Worm (Caenorhabditis elegans): ENCODE results near the gene C28G1.2.

DNA sequence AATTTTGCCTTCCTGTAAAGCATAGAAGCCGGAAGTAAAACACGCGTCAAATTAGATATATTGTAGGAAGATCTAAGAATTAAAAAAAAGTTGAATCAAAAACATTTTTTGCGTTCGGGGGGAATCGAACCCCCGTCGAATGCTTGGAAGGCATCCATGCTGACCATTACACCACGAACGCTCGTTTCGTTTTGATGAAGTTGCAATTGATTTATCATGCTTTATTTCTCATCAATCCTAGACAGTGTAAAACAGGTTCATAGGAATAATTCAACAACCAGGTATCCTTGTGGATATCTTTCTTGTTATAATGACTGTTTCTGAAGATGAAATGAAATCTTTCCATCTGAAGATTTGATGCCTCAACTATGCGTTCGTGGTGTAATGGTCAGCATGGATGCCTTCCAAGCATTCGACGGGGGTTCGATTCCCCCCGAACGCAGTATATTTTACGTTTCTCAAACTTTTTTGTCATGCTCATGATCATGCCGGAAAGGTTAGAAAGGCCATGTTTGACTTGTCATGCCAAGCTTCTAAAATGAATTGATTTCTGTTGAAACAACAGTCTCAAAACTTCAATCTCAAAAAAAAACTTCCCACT lies 15.9 kb upstream of the C28G1.2 start:
- TF ChIP-seq snpc-4 (tag; optimal IDR thresholded peaks at IDR 0.05) (no peak), unc-62 (GFP tag; optimal IDR thresholded peaks at IDR 0.05) (no peak), lsy-2 (tag; optimal IDR thresholded peaks at IDR 0.05) (no peak), lin-39 (tag; optimal IDR thresholded peaks at IDR 0.05) (no peak), zag-1 (tag; optimal IDR thresholded peaks at IDR 0.05) (no peak), aly-2 (tag; optimal IDR thresholded peaks at IDR 0.05) (no peak), ceh-82 (tag; optimal IDR thresholded peaks at IDR 0.05) (no peak)
